Worm (Caenorhabditis elegans) whole organism, L1 larva: ENCODE data around the gene Y82E9BR.8.

Experiments
- C16A3.4 ChIP-seq: fragments of 150-350 bp; optimal IDR thresholded peaks from 2 replicates; lab custom pipeline; 2014; ENCODE audit warnings: missing biosample characterization, missing genetic modification characterization
- alr-1 ChIP-seq: fragments of 200-800 bp; sonication (Bioruptor generic); optimal IDR thresholded peaks from 2 replicates; lab custom pipeline; 2018; ENCODE audit warnings: borderline replicate concordance, mild to moderate bottlenecking, missing genetic modification characterization, missing compliant biosample characterization
- ceh-8 ChIP-seq: fragments of 200-800 bp; sonication (Bioruptor generic); optimal IDR thresholded peaks from 2 replicates; lab custom pipeline; 2018; ENCODE audit warnings: mild to moderate bottlenecking, missing genetic modification characterization, moderate library complexity, missing compliant biosample characterization
- ceh-82 ChIP-seq, 3 experiments: fragments of 150-350 bp in 1 of 3; sonication (generic microtip) in 2 of 3; optimal IDR thresholded peaks; 2 replicates each; lab custom pipeline; 2014 to 2017; ENCODE audit warnings: missing biosample characterization in 3 of 3, missing genetic modification characterization in 3 of 3
- ceh-90 ChIP-seq: sonication (generic microtip); optimal IDR thresholded peaks from 2 replicates; lab custom pipeline; 2016; ENCODE audit warnings: missing genetic modification characterization, missing compliant biosample characterization
- dsc-1 ChIP-seq: sonication (generic microtip); optimal IDR thresholded peaks from 2 replicates; lab custom pipeline; 2016; ENCODE audit warnings: mild to moderate bottlenecking, missing genetic modification characterization, missing compliant biosample characterization
- efl-3 ChIP-seq: fragments of 200-800 bp; sonication (Bioruptor generic); optimal IDR thresholded peaks from 2 replicates; lab custom pipeline; 2018; ENCODE audit warnings: mild to moderate bottlenecking, missing genetic modification characterization, missing compliant biosample characterization
- elt-2 ChIP-seq: sonication (generic microtip); optimal IDR thresholded peaks from 2 replicates; lab custom pipeline; 2016; ENCODE audit warnings: missing genetic modification characterization, mild to moderate bottlenecking, inconsistent platforms, missing compliant biosample characterization, missing genetic modification reagents
- elt-3 ChIP-seq, 6 experiments: fragments of 150-350 bp in 1 of 6; sonication (generic microtip); optimal IDR thresholded peaks; 2 replicates each; lab custom pipeline; 2017 to 2018; ENCODE audit warnings: missing biosample characterization in 6 of 6, missing genetic modification characterization in 6 of 6, inconsistent platforms in 1 of 6
- ets-5 ChIP-seq: fragments of 200-800 bp; sonication (Bioruptor generic); IDR thresholded peaks from 2 replicates; pipeline ENCODE4 v1.3.6; 2022; ENCODE audit warnings: missing genetic modification characterization, missing compliant biosample characterization
- fkh-10 ChIP-seq: sonication (generic microtip); optimal IDR thresholded peaks from 2 replicates; lab custom pipeline; 2017; ENCODE audit warnings: missing biosample characterization, missing genetic modification reagents, missing genetic modification characterization
- fkh-8 ChIP-seq: sonication (generic microtip); optimal IDR thresholded peaks from 2 replicates; lab custom pipeline; 2016; ENCODE audit warnings: mild to moderate bottlenecking, missing genetic modification characterization, missing compliant biosample characterization
- grh-1 ChIP-seq: fragments of 200-800 bp; sonication (Bioruptor generic); IDR thresholded peaks from 2 replicates; pipeline ENCODE4 v1.3.6; 2022; ENCODE audit warnings: missing genetic modification reagents, missing genetic modification characterization, missing compliant biosample characterization
- hlh-17 ChIP-seq: fragments of 200-800 bp; sonication (Bioruptor generic); optimal IDR thresholded peaks from 2 replicates; lab custom pipeline; 2018; ENCODE audit warnings: missing genetic modification characterization, mild to moderate bottlenecking, missing compliant biosample characterization, moderate library complexity, borderline replicate concordance
- hlh-4 ChIP-seq: sonication (generic microtip); optimal IDR thresholded peaks from 2 replicates; lab custom pipeline; 2016; ENCODE audit warnings: mild to moderate bottlenecking, missing genetic modification characterization, missing compliant biosample characterization
- irx-1 ChIP-seq: sonication (generic microtip); optimal IDR thresholded peaks from 2 replicates; lab custom pipeline; 2016; ENCODE audit warnings: missing genetic modification characterization, missing compliant biosample characterization
- isw-1 ChIP-seq: fragments of 200-800 bp; sonication (Bioruptor generic); IDR thresholded peaks from 2 replicates; pipeline ENCODE4 v1.3.6; 2022; ENCODE audit warnings: missing genetic modification characterization, missing compliant biosample characterization
- jun-1 ChIP-seq: fragments of 150-350 bp; optimal IDR thresholded peaks from 2 replicates; lab custom pipeline; 2014; ENCODE audit warnings: missing biosample characterization, missing genetic modification reagents, missing genetic modification characterization
- lin-13 ChIP-seq: fragments of 150-350 bp; optimal IDR thresholded peaks from 2 replicates; lab custom pipeline; 2014; ENCODE audit warnings: missing biosample characterization, missing genetic modification reagents, missing genetic modification characterization
- lin-35 ChIP-seq, 2 experiments: fragments of 150-350 bp; optimal IDR thresholded peaks; 2 replicates each; lab custom pipeline; 2014; ENCODE audit warnings: missing biosample characterization in 2 of 2, missing genetic modification characterization in 2 of 2, missing genetic modification reagents in 2 of 2
- lir-3 ChIP-seq: sonication (generic microtip); optimal IDR thresholded peaks from 2 replicates; lab custom pipeline; 2016; ENCODE audit warnings: mild to moderate bottlenecking, missing genetic modification characterization, moderate library complexity, missing compliant biosample characterization; ENCODE audit not compliant: poor library complexity
- lsy-2 ChIP-seq, 2 experiments: fragments of 150-350 bp; optimal IDR thresholded peaks; 2 replicates each; lab custom pipeline; 2014; ENCODE audit warnings: missing biosample characterization in 2 of 2, missing genetic modification characterization in 2 of 2
- nhr-12 ChIP-seq: sonication (generic microtip); optimal IDR thresholded peaks from 2 replicates; lab custom pipeline; 2017; ENCODE audit warnings: missing biosample characterization, missing genetic modification characterization
- nhr-19 ChIP-seq: fragments of 200-800 bp; sonication (Bioruptor generic); conservative IDR thresholded peaks from 2 replicates; pipeline ENCODE4 v1.3.6; 2022; ENCODE audit warnings: missing genetic modification characterization, missing compliant biosample characterization
- nhr-47 ChIP-seq: sonication (generic microtip); optimal IDR thresholded peaks from 2 replicates; lab custom pipeline; 2016; ENCODE audit warnings: mild to moderate bottlenecking, missing genetic modification characterization, moderate library complexity, missing compliant biosample characterization
- nhr-71 ChIP-seq: sonication (generic microtip); optimal IDR thresholded peaks from 2 replicates; lab custom pipeline; 2016; ENCODE audit warnings: mild to moderate bottlenecking, missing genetic modification characterization, moderate library complexity, missing compliant biosample characterization
- nhr-76 ChIP-seq: sonication (generic microtip); optimal IDR thresholded peaks from 2 replicates; lab custom pipeline; 2017; ENCODE audit warnings: missing biosample characterization, missing genetic modification characterization
- nhr-77 ChIP-seq: fragments of 150-350 bp; optimal IDR thresholded peaks from 2 replicates; lab custom pipeline; 2014; ENCODE audit warnings: missing biosample characterization, missing genetic modification characterization
- nhr-90 ChIP-seq: sonication (generic microtip); optimal IDR thresholded peaks from 2 replicates; lab custom pipeline; 2016; ENCODE audit warnings: mild to moderate bottlenecking, missing genetic modification characterization, missing compliant biosample characterization; ENCODE audit not compliant: poor library complexity
- pag-3 ChIP-seq: sonication (generic microtip); optimal IDR thresholded peaks from 2 replicates; lab custom pipeline; 2017; ENCODE audit warnings: missing genetic modification characterization, mild to moderate bottlenecking, missing compliant biosample characterization, antibody characterized with exemption, borderline replicate concordance; ENCODE audit not compliant: insufficient read depth
- pax-3 ChIP-seq: fragments of 200-800 bp; sonication (Bioruptor generic); optimal IDR thresholded peaks from 2 replicates; lab custom pipeline; 2018; ENCODE audit warnings: mild to moderate bottlenecking, missing genetic modification characterization, moderate library complexity, missing compliant biosample characterization
- pqm-1 ChIP-seq: sonication (generic microtip); optimal IDR thresholded peaks from 3 replicates; lab custom pipeline; 2017; ENCODE audit warnings: missing biosample characterization, missing genetic modification characterization
- snpc-4 ChIP-seq: fragments of 150-350 bp; optimal IDR thresholded peaks from 2 replicates; lab custom pipeline; 2014; ENCODE audit warnings: missing biosample characterization, missing genetic modification characterization
- sup-37 ChIP-seq: fragments of 200-800 bp; sonication (Bioruptor generic); optimal IDR thresholded peaks from 2 replicates; lab custom pipeline; 2018; ENCODE audit warnings: mild to moderate bottlenecking, missing genetic modification characterization, missing compliant biosample characterization
- tbx-2 ChIP-seq: sonication (generic microtip); optimal IDR thresholded peaks from 2 replicates; lab custom pipeline; 2016; ENCODE audit warnings: missing genetic modification characterization, missing compliant biosample characterization
- unc-130 ChIP-seq: fragments of 150-350 bp; optimal IDR thresholded peaks from 2 replicates; lab custom pipeline; 2017; ENCODE audit warnings: missing biosample characterization, missing genetic modification characterization, inconsistent platforms
- zag-1 ChIP-seq: fragments of 150-350 bp; optimal IDR thresholded peaks from 2 replicates; lab custom pipeline; 2014; ENCODE audit warnings: missing biosample characterization, missing genetic modification characterization
- zip-4 ChIP-seq: fragments of 200-800 bp; sonication (Bioruptor generic); optimal IDR thresholded peaks from 2 replicates; lab custom pipeline; 2018; ENCODE audit warnings: mild to moderate bottlenecking, missing genetic modification characterization, moderate library complexity, missing compliant biosample characterization
- ztf-11 ChIP-seq, 2 experiments: sonication (generic microtip); optimal IDR thresholded peaks; 2 replicates each; lab custom pipeline; 2016 to 2017; ENCODE audit warnings: missing genetic modification characterization in 2 of 2, missing biosample characterization in 1 of 2, missing compliant biosample characterization in 1 of 2

Gene Y82E9BR.8

ce11 chrIII:1340240-1340639 is 17.6 kb downstream of the Y82E9BR.8 start, which contains the start of gene fbxa-5:
TSS of gene fbxa-5 (minus strand) at chrIII:1340340.
- TF ChIP-seq pqm-1 (tag; lab: Kevin White, UChicago) (no peak), nhr-76 (tag; lab: Kevin White, UChicago) (no peak), ztf-11 (tag; optimal IDR thresholded peaks at IDR 0.05; lab: Kevin White, UChicago) (no peak), unc-130 (tag; lab: Kevin White, UChicago) (no peak), elt-3 (tag; optimal IDR thresholded peaks at IDR 0.05; lab: Kevin White, UChicago) (no peak), lin-13 (GFP tag; lab: Kevin White, UChicago) (no peak), zip-4 (GFP tag; lab: Kevin White, UChicago) (no peak), C16A3.4 (no peak), ceh-90 (tag; lab: Kevin White, UChicago) (no peak), sup-37 (GFP tag; lab: Kevin White, UChicago) (no peak), hlh-4 (tag; lab: Kevin White, UChicago) (no peak), lin-35 (GFP tag; optimal IDR thresholded peaks at IDR 0.05; lab: Kevin White, UChicago) (no peak)

DNA sequence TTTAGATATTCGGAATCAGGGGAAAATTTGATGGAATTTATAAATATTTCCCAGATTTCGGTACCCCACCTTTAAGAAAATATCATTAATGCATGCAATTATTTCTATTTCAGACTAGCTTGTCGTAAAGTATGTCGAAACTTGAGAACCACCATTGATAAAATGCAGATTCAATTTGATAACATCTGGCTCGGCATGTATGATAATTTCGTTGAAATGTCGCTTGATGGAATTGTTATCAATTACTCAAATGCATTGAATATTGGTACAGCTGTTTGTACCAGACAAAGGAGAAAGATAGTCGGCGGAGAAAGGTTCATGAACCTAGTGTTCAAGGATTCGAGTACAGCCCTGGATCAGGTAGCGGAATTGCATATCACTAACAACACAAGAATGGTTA is 26.0 kb downstream of the Y82E9BR.8 start, which contains the start of gene Y82E9BL.19:
Gene Y82E9BL.19 (plus strand): TSS at position 123 of the 400 bp plus-strand sequence.
- TF ChIP-seq nhr-19 (GFP tag; lab: Robert Waterston, UW) (no peak), elt-2 (peak; percentile 23)
- TF ChIP-seq, all 84 proteins: peak for 1

DNA sequence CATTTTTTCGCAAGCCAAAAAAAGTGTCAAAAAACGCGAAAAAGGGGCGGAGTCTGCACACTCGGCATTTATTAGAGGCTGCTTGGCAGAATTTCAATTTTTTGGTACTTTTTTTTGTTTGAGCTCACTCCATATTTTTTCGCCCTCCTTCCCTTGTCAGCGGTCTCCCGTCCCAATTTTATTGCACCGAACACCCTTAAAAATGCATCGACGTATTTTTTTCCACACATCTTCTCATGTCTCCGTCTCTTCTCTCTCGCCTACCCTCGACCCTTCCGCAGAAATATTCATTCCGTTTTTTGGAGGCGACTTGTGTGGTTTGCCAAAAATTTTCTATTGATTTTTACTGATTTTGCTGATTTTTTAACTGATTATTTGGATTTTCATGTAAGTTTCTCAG is 31.4 kb downstream of the Y82E9BR.8 start, which contains the start of gene Y82E9BL.18:
Gene Y82E9BL.18 (plus strand): TSS at position 301 of the 400 bp plus-strand sequence.
- TF ChIP-seq dsc-1 (tag; lab: Kevin White, UChicago) (no peak), hlh-17 (GFP tag; lab: Kevin White, UChicago) (no peak), efl-3 (no peak), nhr-71 (tag; lab: Kevin White, UChicago) (no peak), nhr-47 (tag; lab: Kevin White, UChicago) (no peak), zag-1 (no peak), jun-1 (tag; lab: Kevin White, UChicago) (no peak), snpc-4 (tag; lab: Kevin White, UChicago) (no peak), isw-1 (no peak), nhr-77 (tag; lab: Kevin White, UChicago) (no peak), nhr-19 (GFP tag; lab: Robert Waterston, UW) (no peak), ceh-8 (no peak)
- TF ChIP-seq, all 84 proteins: peak for 0

ce11 chrIII:1324513-1324912 is 33.4 kb downstream of the Y82E9BR.8 start, which contains the start of gene fbxa-14:
TSS of gene fbxa-14 (minus strand) at chrIII:1324613.
- TF ChIP-seq fkh-10: no peak

DNA sequence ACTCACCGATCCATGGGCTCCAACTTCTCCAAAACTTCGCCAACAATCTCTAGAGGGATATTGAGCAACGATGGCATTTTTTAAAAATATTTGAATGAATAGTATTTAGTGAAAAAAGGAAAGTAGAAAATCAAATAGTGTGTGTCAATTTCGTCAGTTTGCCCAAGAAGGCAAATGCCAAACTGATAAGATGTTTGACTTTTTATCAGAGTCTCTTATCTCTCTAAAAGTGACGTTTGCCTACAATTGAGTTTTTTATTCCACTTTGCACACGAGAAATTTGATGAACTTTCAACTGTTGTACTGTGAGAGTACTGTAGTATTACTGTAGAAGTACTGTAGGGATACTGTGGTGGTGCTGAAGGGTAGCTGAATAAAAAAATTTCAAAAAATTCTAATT is 34.3 kb downstream of the Y82E9BR.8 start:
- TF ChIP-seq lsy-2 (tag; optimal IDR thresholded peaks at IDR 0.05; lab: Kevin White, UChicago) (peak in 1 of 2 experiments; percentile 20), hlh-17 (GFP tag; lab: Kevin White, UChicago) (no peak), alr-1 (tag; lab: Kevin White, UChicago) (no peak), pax-3 (tag; lab: Kevin White, UChicago) (peak; percentile 16), tbx-2 (no peak), elt-2 (peak; percentile 92), pqm-1 (tag; lab: Kevin White, UChicago) (peak; percentile 89), grh-1 (GFP tag; lab: Robert Waterston, UW) (no peak)
- TF ChIP-seq, all 84 proteins: peak for 4

DNA sequence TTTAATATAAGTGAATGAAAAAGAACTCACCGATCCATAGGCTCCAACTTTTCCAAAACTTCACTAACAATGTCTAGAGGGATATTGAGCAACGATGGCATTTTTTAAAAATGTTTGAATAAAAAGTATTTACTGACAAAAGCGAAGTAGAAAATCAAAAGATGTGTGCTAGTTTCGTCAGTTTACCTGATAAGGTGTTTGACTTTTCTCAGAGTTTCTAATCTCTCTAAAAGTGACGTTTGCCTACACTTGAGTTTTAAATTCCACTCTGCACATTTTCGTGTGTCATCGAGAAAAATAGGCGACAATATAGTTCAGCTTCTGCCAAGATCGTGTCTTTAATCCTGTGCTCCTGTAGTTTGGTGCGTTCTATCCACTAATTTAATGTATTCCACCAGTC is 36.3 kb downstream of the Y82E9BR.8 start, which contains the start of gene fbxa-15:
Gene fbxa-15 (minus strand): TSS at position 101 of the 400 bp plus-strand sequence.
- TF ChIP-seq nhr-90 (tag; lab: Kevin White, UChicago) (no peak), pag-3 (tag; lab: Kevin White, UChicago) (no peak), lir-3 (tag; lab: Kevin White, UChicago) (no peak), irx-1 (tag; lab: Kevin White, UChicago) (no peak), zip-4 (GFP tag; lab: Kevin White, UChicago) (no peak), nhr-12 (no peak), elt-2 (no peak), ets-5 (GFP tag; lab: Robert Waterston, UW) (no peak), ztf-11 (tag; optimal IDR thresholded peaks at IDR 0.05; lab: Kevin White, UChicago) (no peak), fkh-8 (tag; lab: Kevin White, UChicago) (no peak), ceh-82 (tag; optimal IDR thresholded peaks at IDR 0.05; lab: Kevin White, UChicago) (no peak), sup-37 (GFP tag; lab: Kevin White, UChicago) (no peak)
